Worm (Caenorhabditis elegans) whole organism, L4 larva: Measurements from ENCODE around the gene npr-21.
A peak's percentile ranks its signal among the peaks of the same experiment; 100 is the strongest.

Experiments
- D1046.2 ChIP-seq: fragments of 200-800 bp; sonication (Bioruptor generic); IDR thresholded peaks from 2 replicates; pipeline ENCODE4 v1.3.6; 2022; ENCODE audit warnings: missing genetic modification characterization, missing compliant biosample characterization
- F26F4.8 ChIP-seq: fragments of 200-800 bp; sonication (Bioruptor generic); conservative IDR thresholded peaks from 2 replicates; pipeline ENCODE4 v1.3.6; 2022; ENCODE audit warnings: missing genetic modification characterization, missing compliant biosample characterization
- F37D6.2 ChIP-seq: sonication (generic microtip); optimal IDR thresholded peaks from 2 replicates; lab custom pipeline; 2016; ENCODE audit warnings: mild to moderate bottlenecking, missing genetic modification characterization, missing compliant biosample characterization
- F44E2.7 ChIP-seq: fragments of 200-800 bp; sonication (Bioruptor generic); IDR thresholded peaks from 2 replicates; pipeline ENCODE4 v2.1.2; 2022; ENCODE audit warnings: missing genetic modification characterization, missing compliant biosample characterization
- T20F7.1 ChIP-seq: fragments of 200-800 bp; sonication (Bioruptor generic); optimal IDR thresholded peaks from 2 replicates; lab custom pipeline; 2018; ENCODE audit warnings: mild to moderate bottlenecking, missing genetic modification characterization, missing compliant biosample characterization
- Y105C5A.15 ChIP-seq: fragments of 200-800 bp; sonication (Bioruptor generic); IDR thresholded peaks from 2 replicates; pipeline ENCODE4 v1.3.6; 2022; ENCODE audit warnings: missing genetic modification characterization, missing compliant biosample characterization
- aha-1 ChIP-seq: fragments of 150-350 bp; peaks from one replicate; lab custom pipeline; 2014; ENCODE audit warnings: missing biosample characterization, missing genetic modification characterization
- aly-2 ChIP-seq: sonication (generic microtip); optimal IDR thresholded peaks from 2 replicates; lab custom pipeline; 2018; ENCODE audit warnings: missing biosample characterization, missing genetic modification characterization
- arid-1 ChIP-seq: fragments of 200-800 bp; sonication (Bioruptor generic); conservative IDR thresholded peaks from 2 replicates; pipeline ENCODE4 v1.3.6; 2022; ENCODE audit warnings: missing genetic modification reagents, missing genetic modification characterization, missing compliant biosample characterization
- attf-4 ChIP-seq: sonication (generic microtip); optimal IDR thresholded peaks from 3 replicates; lab custom pipeline; 2017; ENCODE audit warnings: missing biosample characterization, missing genetic modification characterization
- ceh-20 ChIP-seq: fragments of 200-800 bp; sonication (Bioruptor generic); IDR thresholded peaks from 2 replicates; pipeline ENCODE4 v1.3.6; 2022; ENCODE audit warnings: missing genetic modification reagents, missing genetic modification characterization, missing compliant biosample characterization
- ceh-32 ChIP-seq: sonication (generic microtip); optimal IDR thresholded peaks from 2 replicates; lab custom pipeline; 2016; ENCODE audit warnings: mild to moderate bottlenecking, missing genetic modification characterization, missing compliant biosample characterization; ENCODE audit not compliant: poor library complexity
- ceh-44 ChIP-seq: fragments of 200-800 bp; sonication (Bioruptor generic); IDR thresholded peaks from 2 replicates; pipeline ENCODE4 v1.3.6; 2022; ENCODE audit warnings: missing genetic modification reagents, missing genetic modification characterization, missing compliant biosample characterization
- ceh-62 ChIP-seq: sonication (generic microtip); optimal IDR thresholded peaks from 2 replicates; lab custom pipeline; 2017; ENCODE audit warnings: missing biosample characterization, missing genetic modification characterization
- ceh-82 ChIP-seq: sonication (generic microtip); optimal IDR thresholded peaks from 2 replicates; lab custom pipeline; 2017; ENCODE audit warnings: missing biosample characterization, missing genetic modification characterization
- ctbp-1 ChIP-seq: fragments of 200-800 bp; sonication (Bioruptor generic); IDR thresholded peaks from 2 replicates; pipeline ENCODE4 v1.3.6; 2022; ENCODE audit warnings: missing genetic modification reagents, missing genetic modification characterization, missing compliant biosample characterization
- daf-16 ChIP-seq, 3 experiments: sonication (generic microtip); optimal IDR thresholded peaks; 2 replicates each; lab custom pipeline; 2016 to 2017; ENCODE audit warnings: missing genetic modification characterization in 3 of 3, missing genetic modification reagents in 3 of 3, mild to moderate bottlenecking in 2 of 3, missing compliant biosample characterization in 2 of 3, missing biosample characterization in 1 of 3, moderate library complexity in 1 of 3
- dmd-6 ChIP-seq: fragments of 200-800 bp; sonication (Bioruptor generic); IDR thresholded peaks from 2 replicates; pipeline ENCODE4 v1.3.6; 2022; ENCODE audit warnings: missing genetic modification reagents, missing genetic modification characterization, missing compliant biosample characterization
- dmd-9 ChIP-seq: fragments of 200-800 bp; sonication (Bioruptor generic); IDR thresholded peaks from 2 replicates; pipeline ENCODE4 v1.3.6; 2022; ENCODE audit warnings: missing genetic modification reagents, missing genetic modification characterization, missing compliant biosample characterization
- egl-27 ChIP-seq: sonication (generic microtip); optimal IDR thresholded peaks from 3 replicates; lab custom pipeline; 2017; ENCODE audit warnings: missing biosample characterization, missing genetic modification reagents, missing genetic modification characterization
- hlh-30 ChIP-seq: sonication (generic microtip); optimal IDR thresholded peaks from 2 replicates; lab custom pipeline; 2017; ENCODE audit warnings: antibody characterized with exemption, mild to moderate bottlenecking, missing genetic modification characterization, missing compliant biosample characterization; ENCODE audit not compliant: insufficient read depth
- lin-13 ChIP-seq: fragments of 150-350 bp; optimal IDR thresholded peaks from 2 replicates; lab custom pipeline; 2014; ENCODE audit warnings: missing biosample characterization, missing genetic modification reagents, missing genetic modification characterization
- lin-29 ChIP-seq: fragments of 200-800 bp; sonication (Bioruptor generic); IDR thresholded peaks from 2 replicates; pipeline ENCODE4 v1.3.6; 2022; ENCODE audit warnings: missing genetic modification reagents, missing genetic modification characterization, missing compliant biosample characterization
- lsy-2 ChIP-seq, 2 experiments: fragments of 150-350 bp in 1 of 2; sonication (generic microtip) in 1 of 2; optimal IDR thresholded peaks; 2 replicates each; lab custom pipeline; 2014 to 2017; ENCODE audit warnings: missing biosample characterization in 2 of 2, missing genetic modification characterization in 2 of 2
- madf-5 ChIP-seq, 2 experiments: fragments of 200-800 bp; sonication (Bioruptor generic); IDR thresholded peaks; 2 replicates each; pipeline ENCODE4 v1.3.6; 2022; ENCODE audit warnings: missing compliant biosample characterization in 2 of 2, missing genetic modification characterization in 2 of 2
- madf-9 ChIP-seq: fragments of 200-800 bp; sonication (Bioruptor generic); conservative IDR thresholded peaks from 2 replicates; pipeline ENCODE4 v1.3.6; 2022; ENCODE audit warnings: missing genetic modification reagents, missing genetic modification characterization, missing compliant biosample characterization
- mdl-1 ChIP-seq, 2 experiments: fragments of 150-350 bp in 1 of 2; sonication (generic microtip) in 1 of 2; optimal IDR thresholded peaks; 2 replicates each; lab custom pipeline; 2014 to 2017; ENCODE audit warnings: missing biosample characterization in 2 of 2, missing genetic modification characterization in 2 of 2
- mep-1 ChIP-seq: fragments of 150-350 bp; sonication (generic microtip); optimal IDR thresholded peaks from 3 replicates; lab custom pipeline; 2014; ENCODE audit warnings: missing biosample characterization, missing genetic modification characterization
- mes-2 ChIP-seq: sonication (generic microtip); optimal IDR thresholded peaks from 2 replicates; lab custom pipeline; 2016; ENCODE audit warnings: missing genotype, mild to moderate bottlenecking, missing genetic modification characterization, missing compliant biosample characterization; ENCODE audit not compliant: poor library complexity, severe bottlenecking
- mxl-2 ChIP-seq: fragments of 200-800 bp; sonication (Bioruptor generic); conservative IDR thresholded peaks from 2 replicates; pipeline ENCODE4 v1.3.6; 2022; ENCODE audit warnings: missing genetic modification reagents, missing genetic modification characterization, missing compliant biosample characterization
- mxl-3 ChIP-seq: fragments of 200-800 bp; sonication (Bioruptor generic); optimal IDR thresholded peaks from 2 replicates; lab custom pipeline; 2018; ENCODE audit warnings: mild to moderate bottlenecking, missing genetic modification characterization, missing compliant biosample characterization
- nhr-102 ChIP-seq: sonication (generic microtip); optimal IDR thresholded peaks from 2 replicates; lab custom pipeline; 2016; ENCODE audit warnings: mild to moderate bottlenecking, missing genetic modification characterization, moderate library complexity, missing compliant biosample characterization
- nhr-25 ChIP-seq: sonication (generic microtip); optimal IDR thresholded peaks from 2 replicates; lab custom pipeline; 2017; ENCODE audit warnings: missing genetic modification characterization, mild to moderate bottlenecking, missing compliant biosample characterization, antibody characterized with exemption, moderate library complexity, borderline replicate concordance; ENCODE audit not compliant: insufficient read depth
- nhr-28 ChIP-seq: fragments of 150-350 bp; optimal IDR thresholded peaks from 2 replicates; lab custom pipeline; 2014; ENCODE audit warnings: missing biosample characterization, missing genetic modification characterization
- nhr-41 ChIP-seq: fragments of 200-800 bp; sonication (Bioruptor generic); IDR thresholded peaks from 2 replicates; pipeline ENCODE4 v1.3.6; 2022; ENCODE audit warnings: missing genetic modification reagents, missing genetic modification characterization, missing compliant biosample characterization
- nhr-42 ChIP-seq: fragments of 200-800 bp; sonication (Bioruptor generic); IDR thresholded peaks from 2 replicates; pipeline ENCODE4 v1.3.6; 2022; ENCODE audit warnings: missing genetic modification characterization, missing compliant biosample characterization
- nhr-6 ChIP-seq: fragments of 150-350 bp; optimal IDR thresholded peaks from 2 replicates; lab custom pipeline; 2014; ENCODE audit warnings: missing biosample characterization, missing genetic modification characterization
- php-3 ChIP-seq: fragments of 200-800 bp; sonication (Bioruptor generic); IDR thresholded peaks from 2 replicates; pipeline ENCODE4 v1.3.6; 2022; ENCODE audit warnings: missing genetic modification reagents, missing genetic modification characterization, missing compliant biosample characterization
- pqm-1 ChIP-seq: sonication (generic microtip); optimal IDR thresholded peaks from 2 replicates; lab custom pipeline; 2017; ENCODE audit warnings: missing biosample characterization, missing genetic modification characterization
- rbr-2 ChIP-seq: sonication (generic microtip); optimal IDR thresholded peaks from 2 replicates; lab custom pipeline; 2016; ENCODE audit warnings: missing genotype, missing genetic modification characterization, missing compliant biosample characterization
- saeg-2 ChIP-seq: fragments of 200-800 bp; sonication (Bioruptor generic); IDR thresholded peaks from 2 replicates; pipeline ENCODE4 v1.3.6; 2022; ENCODE audit warnings: missing genetic modification reagents, missing genetic modification characterization, missing compliant biosample characterization
- skn-1 ChIP-seq: fragments of 150-350 bp; optimal IDR thresholded peaks from 2 replicates; lab custom pipeline; 2014; ENCODE audit warnings: missing biosample characterization, missing genetic modification characterization
- snpc-4 ChIP-seq: fragments of 150-350 bp; optimal IDR thresholded peaks from 2 replicates; lab custom pipeline; 2014; ENCODE audit warnings: missing biosample characterization, missing genetic modification characterization
- spr-1 ChIP-seq: sonication (generic microtip); optimal IDR thresholded peaks from 2 replicates; lab custom pipeline; 2016; ENCODE audit warnings: mild to moderate bottlenecking, missing genetic modification characterization, missing compliant biosample characterization
- tag-97 ChIP-seq: fragments of 200-800 bp; sonication (Bioruptor generic); IDR thresholded peaks from 2 replicates; pipeline ENCODE4 v1.3.6; 2022; ENCODE audit warnings: missing genetic modification characterization, missing compliant biosample characterization
- tra-1 ChIP-seq: fragments of 200-800 bp; sonication (Bioruptor generic); IDR thresholded peaks from 2 replicates; pipeline ENCODE4 v1.3.6; 2022; ENCODE audit warnings: missing genetic modification reagents, missing genetic modification characterization, missing compliant biosample characterization
- unc-130 ChIP-seq: sonication (generic microtip); optimal IDR thresholded peaks from 2 replicates; lab custom pipeline; 2016; ENCODE audit warnings: missing genetic modification reagents, missing genetic modification characterization, missing compliant biosample characterization
- unc-62 ChIP-seq, 3 experiments: fragments of 150-350 bp in 1 of 3; sonication (generic microtip); optimal IDR thresholded peaks in 2 of 3; peaks in 1 of 3; 1 replicate in 1 of 3; 2 replicates in 2 of 3; lab custom pipeline; 2014 to 2017; ENCODE audit warnings: missing biosample characterization in 3 of 3, missing genetic modification characterization in 3 of 3, missing genetic modification reagents in 3 of 3, missing genotype in 1 of 3
- zag-1 ChIP-seq: fragments of 150-350 bp; optimal IDR thresholded peaks from 2 replicates; lab custom pipeline; 2014; ENCODE audit warnings: missing biosample characterization, missing genetic modification characterization
- zip-11 ChIP-seq: fragments of 200-800 bp; sonication (Bioruptor generic); IDR thresholded peaks from 2 replicates; pipeline ENCODE4 v1.3.6; 2022; ENCODE audit warnings: missing genetic modification characterization, missing compliant biosample characterization
- ztf-11 ChIP-seq: fragments of 150-350 bp; optimal IDR thresholded peaks from 2 replicates; lab custom pipeline; 2014; ENCODE audit warnings: missing biosample characterization, missing genetic modification characterization

npr-21 gene

ce11 chrX:17138060-17138557 is 19.7 kb downstream of the npr-21 start, which contains the start of gene cnp-3:
Gene cnp-3, minus strand, starts transcription at chrX:17138110.
- no peak for TF ChIP-seq madf-5 (GFP tag; IDR thresholded peaks at IDR 0.05; lab: Robert Waterston, UW)
- TF ChIP-seq ceh-32: no peak
- no peak for TF ChIP-seq Y105C5A.15 (GFP tag; lab: Robert Waterston, UW)
- TF ChIP-seq saeg-2: no peak
- TF ChIP-seq spr-1: no peak
- TF ChIP-seq lsy-2 (tag; optimal IDR thresholded peaks at IDR 0.05; lab: Kevin White, UChicago): peak in 1 of 2 experiments; percentile 40
- TF ChIP-seq zip-11: no peak
- no peak for TF ChIP-seq tra-1 (GFP tag; lab: Robert Waterston, UW)
- no peak for TF ChIP-seq F44E2.7 (GFP tag; lab: Robert Waterston, UW)
- TF ChIP-seq arid-1 (GFP tag; lab: Robert Waterston, UW): no peak
- peak in 1 of 2 experiments; percentile 61 for TF ChIP-seq unc-62 (GFP tag; optimal IDR thresholded peaks at IDR 0.05 in 1 of 2; lab: Kevin White, UChicago)
- TF ChIP-seq unc-62 (tag; optimal IDR thresholded peaks at IDR 0.05; lab: Kevin White, UChicago): no peak
- TF ChIP-seq nhr-42 (GFP tag; lab: Robert Waterston, UW): no peak
- no peak for TF ChIP-seq nhr-41
- no peak for TF ChIP-seq zag-1
- peak; percentile 20 for TF ChIP-seq lin-13
- no peak for TF ChIP-seq php-3 (GFP tag; lab: Robert Waterston, UW)
- no peak for TF ChIP-seq tag-97 (GFP tag; lab: Robert Waterston, UW)
- TF ChIP-seq mxl-2 (GFP tag; lab: Robert Waterston, UW): no peak
- TF ChIP-seq nhr-28 (tag; lab: Kevin White, UChicago): no peak
- TF ChIP-seq nhr-25 (tag; lab: Kevin White, UChicago): no peak
- TF ChIP-seq mes-2 (tag; lab: Kevin White, UChicago): no peak
- no peak for TF ChIP-seq aly-2 (tag; lab: Kevin White, UChicago)
- TF ChIP-seq nhr-102 (tag; lab: Kevin White, UChicago): peak; percentile 11
- TF ChIP-seq ceh-44 (GFP tag; lab: Robert Waterston, UW): no peak
- peak; percentile 68 for TF ChIP-seq mxl-3 (GFP tag; lab: Kevin White, UChicago)
- no peak for TF ChIP-seq rbr-2
- no peak for TF ChIP-seq lin-29
- no peak for TF ChIP-seq madf-9 (GFP tag; lab: Robert Waterston, UW)
- no peak for TF ChIP-seq F37D6.2 (tag; lab: Kevin White, UChicago)
- peak; percentile 32 for TF ChIP-seq mep-1 (tag; lab: Kevin White, UChicago)
- no peak for TF ChIP-seq unc-130 (GFP tag; lab: Kevin White, UChicago)
- TF ChIP-seq ctbp-1 (GFP tag; lab: Robert Waterston, UW): no peak
- no peak for TF ChIP-seq T20F7.1 (GFP tag; lab: Kevin White, UChicago)
- peak; percentile 16 for TF ChIP-seq nhr-6 (tag; lab: Kevin White, UChicago)
- TF ChIP-seq ceh-62 (tag; lab: Kevin White, UChicago): no peak
- TF ChIP-seq hlh-30 (tag; lab: Kevin White, UChicago): peak; percentile 91
- no peak for TF ChIP-seq daf-16 (GFP tag; optimal IDR thresholded peaks at IDR 0.05; lab: Kevin White, UChicago)
- TF ChIP-seq daf-16 (tag; optimal IDR thresholded peaks at IDR 0.05; lab: Kevin White, UChicago): peak; percentile 47
- TF ChIP-seq snpc-4: no peak
- TF ChIP-seq F26F4.8 (GFP tag; lab: Robert Waterston, UW): no peak
- no peak for TF ChIP-seq dmd-9 (GFP tag; lab: Robert Waterston, UW)
- peak; percentile 31 for TF ChIP-seq aha-1 (tag; lab: Kevin White, UChicago)
- no peak for TF ChIP-seq egl-27 (tag; lab: Kevin White, UChicago)
- TF ChIP-seq attf-4 (tag; lab: Kevin White, UChicago): no peak
- TF ChIP-seq D1046.2 (GFP tag; lab: Robert Waterston, UW): no peak
- no peak for TF ChIP-seq ceh-20
- TF ChIP-seq skn-1 (tag; lab: Kevin White, UChicago): no peak
- peak; percentile 45 for TF ChIP-seq dmd-6 (GFP tag; lab: Robert Waterston, UW)
- TF ChIP-seq pqm-1 (tag; lab: Kevin White, UChicago): peak; percentile 2
- no peak for TF ChIP-seq ceh-82 (tag; lab: Kevin White, UChicago)
- peak in 1 of 2 experiments; percentile 23 for TF ChIP-seq mdl-1 (tag; optimal IDR thresholded peaks at IDR 0.05; lab: Kevin White, UChicago)
- no peak for TF ChIP-seq ztf-11
